Worm (Caenorhabditis elegans) whole organism, L4 larva: ENCODE data around the gene sde-2.

Source experiments
- D1046.2 ChIP-seq: fragments of 200-800 bp; sonication (Bioruptor generic); IDR thresholded peaks from 2 replicates; pipeline ENCODE4 v1.3.6; 2022; ENCODE audit warnings: missing genetic modification characterization, missing compliant biosample characterization
- F10B5.3 ChIP-seq: sonication (generic microtip); optimal IDR thresholded peaks from 2 replicates; lab custom pipeline; 2016; ENCODE audit warnings: mild to moderate bottlenecking, missing genetic modification characterization, missing compliant biosample characterization
- F37D6.2 ChIP-seq: sonication (generic microtip); optimal IDR thresholded peaks from 2 replicates; lab custom pipeline; 2016; ENCODE audit warnings: mild to moderate bottlenecking, missing genetic modification characterization, missing compliant biosample characterization
- F44E2.7 ChIP-seq: fragments of 200-800 bp; sonication (Bioruptor generic); IDR thresholded peaks from 2 replicates; pipeline ENCODE4 v2.1.2; 2022; ENCODE audit warnings: missing genetic modification characterization, missing compliant biosample characterization
- F49E8.2 ChIP-seq: sonication (generic microtip); optimal IDR thresholded peaks from 2 replicates; lab custom pipeline; 2016; ENCODE audit warnings: missing compliant biosample characterization, mild to moderate bottlenecking, missing genetic modification characterization, borderline replicate concordance
- T20F7.1 ChIP-seq: fragments of 200-800 bp; sonication (Bioruptor generic); optimal IDR thresholded peaks from 2 replicates; lab custom pipeline; 2018; ENCODE audit warnings: mild to moderate bottlenecking, missing genetic modification characterization, missing compliant biosample characterization
- T26A8.4 ChIP-seq: fragments of 200-800 bp; sonication (Bioruptor generic); IDR thresholded peaks from 2 replicates; pipeline ENCODE4 v1.3.6; 2022; ENCODE audit warnings: missing genetic modification characterization, missing compliant biosample characterization
- Y105C5A.15 ChIP-seq: fragments of 200-800 bp; sonication (Bioruptor generic); IDR thresholded peaks from 2 replicates; pipeline ENCODE4 v1.3.6; 2022; ENCODE audit warnings: missing genetic modification characterization, missing compliant biosample characterization
- Y5F2A.4 ChIP-seq: fragments of 200-800 bp; sonication (Bioruptor generic); optimal IDR thresholded peaks from 2 replicates; lab custom pipeline; 2018; ENCODE audit warnings: mild to moderate bottlenecking, missing genetic modification characterization, missing compliant biosample characterization
- Y75B8A.6 ChIP-seq: fragments of 200-800 bp; sonication (Bioruptor generic); IDR thresholded peaks from 2 replicates; pipeline ENCODE4 v1.3.6; 2022; ENCODE audit warnings: missing genetic modification reagents, missing genetic modification characterization, missing compliant biosample characterization
- aha-1 ChIP-seq: fragments of 150-350 bp; peaks from one replicate; lab custom pipeline; 2014; ENCODE audit warnings: missing biosample characterization, missing genetic modification characterization
- aly-2 ChIP-seq: sonication (generic microtip); optimal IDR thresholded peaks from 2 replicates; lab custom pipeline; 2018; ENCODE audit warnings: missing biosample characterization, missing genetic modification characterization
- ama-1 ChIP-seq: fragments of 150-350 bp; optimal IDR thresholded peaks from 2 replicates; lab custom pipeline; 2014; ENCODE audit warnings: inconsistent platforms, mixed read lengths
- attf-4 ChIP-seq: sonication (generic microtip); optimal IDR thresholded peaks from 3 replicates; lab custom pipeline; 2017; ENCODE audit warnings: missing biosample characterization, missing genetic modification characterization
- ceh-62 ChIP-seq: sonication (generic microtip); optimal IDR thresholded peaks from 2 replicates; lab custom pipeline; 2017; ENCODE audit warnings: missing biosample characterization, missing genetic modification characterization
- daf-12 ChIP-seq: fragments of 150-350 bp; optimal IDR thresholded peaks from 2 replicates; lab custom pipeline; 2014; ENCODE audit warnings: missing biosample characterization, missing genetic modification reagents, missing genetic modification characterization
- dpl-1 ChIP-seq: fragments of 150-350 bp; optimal IDR thresholded peaks from 2 replicates; lab custom pipeline; 2014; ENCODE audit warnings: missing biosample characterization, missing genetic modification reagents, missing genetic modification characterization
- dve-1 ChIP-seq: sonication (generic microtip); optimal IDR thresholded peaks from 2 replicates; lab custom pipeline; 2017; ENCODE audit warnings: antibody characterized with exemption, mild to moderate bottlenecking, missing genetic modification characterization, missing compliant biosample characterization; ENCODE audit not compliant: insufficient read depth
- fkh-10 ChIP-seq: fragments of 150-350 bp; optimal IDR thresholded peaks from 2 replicates; lab custom pipeline; 2014; ENCODE audit warnings: missing biosample characterization, missing genetic modification reagents, missing genetic modification characterization
- fos-1 ChIP-seq: fragments of 150-350 bp; optimal IDR thresholded peaks from 2 replicates; lab custom pipeline; 2014; ENCODE audit warnings: missing biosample characterization, missing genetic modification characterization
- hif-1 ChIP-seq, 2 experiments: sonication (generic microtip); optimal IDR thresholded peaks; 2 replicates each; lab custom pipeline; 2016 to 2017; ENCODE audit warnings: missing compliant biosample characterization in 2 of 2, missing genetic modification characterization in 2 of 2, missing genetic modification reagents in 2 of 2, missing genotype in 2 of 2, mild to moderate bottlenecking in 1 of 2
- hlh-11 ChIP-seq: fragments of 200-800 bp; sonication (Bioruptor generic); optimal IDR thresholded peaks from 2 replicates; lab custom pipeline; 2018; ENCODE audit warnings: mild to moderate bottlenecking, missing genetic modification characterization, missing compliant biosample characterization
- lim-7 ChIP-seq: fragments of 200-800 bp; sonication (Bioruptor generic); IDR thresholded peaks from 2 replicates; pipeline ENCODE4 v1.3.6; 2022; ENCODE audit warnings: missing genetic modification characterization, missing compliant biosample characterization
- lin-1 ChIP-seq: fragments of 200-800 bp; sonication (Bioruptor generic); IDR thresholded peaks from 2 replicates; pipeline ENCODE4 v1.3.6; 2022; ENCODE audit warnings: missing genetic modification reagents, missing genetic modification characterization, missing compliant biosample characterization
- lin-13 ChIP-seq: fragments of 150-350 bp; optimal IDR thresholded peaks from 2 replicates; lab custom pipeline; 2014; ENCODE audit warnings: missing biosample characterization, missing genetic modification reagents, missing genetic modification characterization
- lin-15B ChIP-seq: fragments of 150-350 bp; sonication (generic microtip); optimal IDR thresholded peaks from 3 replicates; lab custom pipeline; 2014; ENCODE audit warnings: missing biosample characterization, missing genetic modification characterization
- lin-38 ChIP-seq: fragments of 200-800 bp; sonication (Bioruptor generic); IDR thresholded peaks from 2 replicates; pipeline ENCODE4 v1.3.6; 2022; ENCODE audit warnings: missing genetic modification reagents, missing genetic modification characterization, missing compliant biosample characterization
- lsy-2 ChIP-seq, 2 experiments: fragments of 150-350 bp in 1 of 2; sonication (generic microtip) in 1 of 2; optimal IDR thresholded peaks; 2 replicates each; lab custom pipeline; 2014 to 2017; ENCODE audit warnings: missing biosample characterization in 2 of 2, missing genetic modification characterization in 2 of 2
- madf-5 ChIP-seq, 2 experiments: fragments of 200-800 bp; sonication (Bioruptor generic); IDR thresholded peaks; 2 replicates each; pipeline ENCODE4 v1.3.6; 2022; ENCODE audit warnings: missing compliant biosample characterization in 2 of 2, missing genetic modification characterization in 2 of 2
- madf-9 ChIP-seq: fragments of 200-800 bp; sonication (Bioruptor generic); conservative IDR thresholded peaks from 2 replicates; pipeline ENCODE4 v1.3.6; 2022; ENCODE audit warnings: missing genetic modification reagents, missing genetic modification characterization, missing compliant biosample characterization
- mdl-1 ChIP-seq, 2 experiments: fragments of 150-350 bp in 1 of 2; sonication (generic microtip) in 1 of 2; optimal IDR thresholded peaks; 2 replicates each; lab custom pipeline; 2014 to 2017; ENCODE audit warnings: missing biosample characterization in 2 of 2, missing genetic modification characterization in 2 of 2
- mdt-29 ChIP-seq: fragments of 200-800 bp; sonication (Bioruptor generic); IDR thresholded peaks from 2 replicates; pipeline ENCODE4 v1.3.6; 2022; ENCODE audit warnings: missing genetic modification reagents, missing genetic modification characterization, missing compliant biosample characterization
- mes-2 ChIP-seq: sonication (generic microtip); optimal IDR thresholded peaks from 2 replicates; lab custom pipeline; 2016; ENCODE audit warnings: missing genotype, mild to moderate bottlenecking, missing genetic modification characterization, missing compliant biosample characterization; ENCODE audit not compliant: poor library complexity, severe bottlenecking
- mxl-2 ChIP-seq: fragments of 200-800 bp; sonication (Bioruptor generic); conservative IDR thresholded peaks from 2 replicates; pipeline ENCODE4 v1.3.6; 2022; ENCODE audit warnings: missing genetic modification reagents, missing genetic modification characterization, missing compliant biosample characterization
- nhr-102 ChIP-seq: sonication (generic microtip); optimal IDR thresholded peaks from 2 replicates; lab custom pipeline; 2016; ENCODE audit warnings: mild to moderate bottlenecking, missing genetic modification characterization, moderate library complexity, missing compliant biosample characterization
- nhr-111 ChIP-seq: fragments of 200-800 bp; sonication (Bioruptor generic); optimal IDR thresholded peaks from 2 replicates; lab custom pipeline; 2018; ENCODE audit warnings: mild to moderate bottlenecking, missing genetic modification characterization, missing compliant biosample characterization
- nhr-237 ChIP-seq: sonication (generic microtip); optimal IDR thresholded peaks from 2 replicates; lab custom pipeline; 2017; ENCODE audit warnings: missing biosample characterization, missing genetic modification characterization
- nhr-41 ChIP-seq: fragments of 200-800 bp; sonication (Bioruptor generic); IDR thresholded peaks from 2 replicates; pipeline ENCODE4 v1.3.6; 2022; ENCODE audit warnings: missing genetic modification reagents, missing genetic modification characterization, missing compliant biosample characterization
- nhr-42 ChIP-seq: fragments of 200-800 bp; sonication (Bioruptor generic); IDR thresholded peaks from 2 replicates; pipeline ENCODE4 v1.3.6; 2022; ENCODE audit warnings: missing genetic modification characterization, missing compliant biosample characterization
- pha-4 ChIP-seq, 2 experiments: fragments of 150-350 bp in 1 of 2; fragments of 200-800 bp in 1 of 2; sonication (Bioruptor generic) in 1 of 2; IDR thresholded peaks in 1 of 2; optimal IDR thresholded peaks in 1 of 2; 2 replicates each; pipeline versions ENCODE4 v1.3.6 to Lab custom; 2014 to 2022; ENCODE audit warnings: missing genetic modification characterization in 2 of 2, missing genetic modification reagents in 2 of 2, missing biosample characterization in 1 of 2, missing compliant biosample characterization in 1 of 2
- saeg-2 ChIP-seq: fragments of 200-800 bp; sonication (Bioruptor generic); IDR thresholded peaks from 2 replicates; pipeline ENCODE4 v1.3.6; 2022; ENCODE audit warnings: missing genetic modification reagents, missing genetic modification characterization, missing compliant biosample characterization
- set-16 ChIP-seq: fragments of 200-800 bp; sonication (Bioruptor generic); IDR thresholded peaks from 2 replicates; pipeline ENCODE4 v1.3.6; 2022; ENCODE audit warnings: missing genetic modification reagents, missing genetic modification characterization, missing compliant biosample characterization
- snpc-4 ChIP-seq: fragments of 150-350 bp; optimal IDR thresholded peaks from 2 replicates; lab custom pipeline; 2014; ENCODE audit warnings: missing biosample characterization, missing genetic modification characterization
- spr-3 ChIP-seq: fragments of 200-800 bp; sonication (Bioruptor generic); optimal IDR thresholded peaks from 2 replicates; lab custom pipeline; 2018; ENCODE audit warnings: mild to moderate bottlenecking, missing genetic modification characterization, missing compliant biosample characterization
- tag-97 ChIP-seq: fragments of 200-800 bp; sonication (Bioruptor generic); IDR thresholded peaks from 2 replicates; pipeline ENCODE4 v1.3.6; 2022; ENCODE audit warnings: missing genetic modification characterization, missing compliant biosample characterization
- unc-130 ChIP-seq: sonication (generic microtip); optimal IDR thresholded peaks from 2 replicates; lab custom pipeline; 2016; ENCODE audit warnings: missing genetic modification reagents, missing genetic modification characterization, missing compliant biosample characterization
- vab-7 ChIP-seq: fragments of 200-800 bp; sonication (Bioruptor generic); IDR thresholded peaks from 2 replicates; pipeline ENCODE4 v1.3.6; 2022; ENCODE audit warnings: missing genetic modification reagents, missing genetic modification characterization, missing compliant biosample characterization
- zfp-2 ChIP-seq: sonication (generic microtip); optimal IDR thresholded peaks from 2 replicates; lab custom pipeline; 2016; ENCODE audit warnings: mild to moderate bottlenecking, missing genetic modification characterization, missing compliant biosample characterization
- zfp-3 ChIP-seq: fragments of 200-800 bp; sonication (Bioruptor generic); conservative IDR thresholded peaks from 2 replicates; pipeline ENCODE4 v1.3.6; 2022; ENCODE audit warnings: missing genetic modification reagents, missing genetic modification characterization, missing compliant biosample characterization
- zip-2 ChIP-seq: fragments of 150-350 bp; optimal IDR thresholded peaks from 2 replicates; lab custom pipeline; 2014; ENCODE audit warnings: missing biosample characterization, missing genetic modification characterization
- ztf-11 ChIP-seq: fragments of 150-350 bp; optimal IDR thresholded peaks from 2 replicates; lab custom pipeline; 2014; ENCODE audit warnings: missing biosample characterization, missing genetic modification characterization

The sde-2 gene

DNA sequence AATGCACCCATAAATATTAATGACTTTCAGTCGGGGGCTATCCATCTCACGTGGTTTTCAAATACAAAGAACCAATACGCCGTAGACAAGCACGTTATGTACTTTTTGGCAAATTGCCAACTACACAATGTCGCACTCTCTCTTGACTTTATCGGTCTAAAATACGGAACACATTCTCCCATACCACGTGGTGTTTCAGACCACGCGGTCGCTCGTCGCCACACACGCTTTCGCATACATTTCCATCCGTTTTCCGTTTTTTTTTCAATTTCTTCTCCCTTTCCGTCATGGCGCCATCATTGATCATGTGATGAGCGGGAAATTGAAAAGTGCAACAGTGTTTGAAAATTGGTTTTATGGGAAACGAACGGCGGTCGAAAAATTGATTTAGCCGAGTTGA is 31.2 kb downstream of the sde-2 start (continued):
- TF ChIP-seq dpl-1 (GFP tag; lab: Kevin White, UChicago) = peak; percentile 63
- peak; percentile 95 for TF ChIP-seq dve-1
- TF ChIP-seq pha-4 (GFP tag; IDR thresholded peaks at IDR 0.05; lab: Robert Waterston, UW) = peak; percentile 68
- TF ChIP-seq pha-4 (tag; optimal IDR thresholded peaks at IDR 0.05; lab: Kevin White, UChicago) = no peak
- peak; percentile 64 to 84 for TF ChIP-seq lsy-2 (tag; optimal IDR thresholded peaks at IDR 0.05; lab: Kevin White, UChicago)
- no peak for TF ChIP-seq attf-4 (tag; lab: Kevin White, UChicago)
- TF ChIP-seq mdt-29 = peak; percentile 96
- peak; percentile 47; the same call in 1 of the 2 replicates for TF ChIP-seq set-16 (GFP tag; lab: Robert Waterston, UW)
- peak; percentile 67 to 82 for TF ChIP-seq hif-1 (tag; optimal IDR thresholded peaks at IDR 0.05; lab: Kevin White, UChicago)
- TF ChIP-seq lin-38 = peak; percentile 43
- 0 out of 2 replicates have a peak, but pooled peaks have one; percentile 36 for TF ChIP-seq Y75B8A.6 (GFP tag; lab: Robert Waterston, UW)
- peak; percentile 84 for TF ChIP-seq D1046.2 (GFP tag; lab: Robert Waterston, UW)
- TF ChIP-seq T26A8.4 = peak; percentile 68
- peak; percentile 32 for TF ChIP-seq F37D6.2 (tag; lab: Kevin White, UChicago)
- TF ChIP-seq nhr-41 = no peak
- TF ChIP-seq nhr-111 (GFP tag; lab: Kevin White, UChicago) = no peak
- TF ChIP-seq F49E8.2 (tag; lab: Kevin White, UChicago) = no peak
- no peak for TF ChIP-seq nhr-237 (tag; lab: Kevin White, UChicago)
- TF ChIP-seq hlh-11 (tag; lab: Kevin White, UChicago) = peak; percentile 99
- TF ChIP-seq mdl-1 (tag; optimal IDR thresholded peaks at IDR 0.05; lab: Kevin White, UChicago) = peak; percentile 90 to 98
- no peak for TF ChIP-seq F44E2.7 (GFP tag; lab: Robert Waterston, UW)
- TF ChIP-seq lin-1 (GFP tag; lab: Robert Waterston, UW) = peak; percentile 93
- no peak for TF ChIP-seq zfp-2 (tag; lab: Kevin White, UChicago)
- no peak for TF ChIP-seq fkh-10 (GFP tag; lab: Kevin White, UChicago)
- no peak for TF ChIP-seq Y5F2A.4 (GFP tag; lab: Kevin White, UChicago)
- peak; percentile 62 for TF ChIP-seq mes-2
- TF ChIP-seq lin-13 (GFP tag; lab: Kevin White, UChicago) = no peak
- TF ChIP-seq saeg-2 (GFP tag; lab: Robert Waterston, UW) = peak; percentile 93
- no peak for TF ChIP-seq F10B5.3 (tag; lab: Kevin White, UChicago)
- TF ChIP-seq T20F7.1 (GFP tag; lab: Kevin White, UChicago) = peak; percentile 51
- TF ChIP-seq nhr-102 (tag; lab: Kevin White, UChicago) = peak; percentile 91
- TF ChIP-seq madf-9 (GFP tag; lab: Robert Waterston, UW) = peak; percentile 64
- TF ChIP-seq ceh-62 (tag; lab: Kevin White, UChicago) = no peak
- TF ChIP-seq mxl-2 = no peak; the same call in 1 of the 2 replicates
- TF ChIP-seq aly-2 (tag; lab: Kevin White, UChicago) = no peak
- TF ChIP-seq daf-12 (tag; lab: Kevin White, UChicago) = no peak
- peak; percentile 100 for TF ChIP-seq aha-1 (tag; lab: Kevin White, UChicago)
- TF ChIP-seq ama-1 (lab: Kevin White, UChicago) = no peak
- peak; percentile 63; the same call in 1 of the 2 replicates for TF ChIP-seq vab-7 (GFP tag; lab: Robert Waterston, UW)
- no peak for TF ChIP-seq lin-15B (tag; lab: Kevin White, UChicago)
- TF ChIP-seq fos-1 (tag; lab: Kevin White, UChicago) = peak; percentile 69
- TF ChIP-seq zip-2 (tag; lab: Kevin White, UChicago) = no peak
- TF ChIP-seq zfp-3 (GFP tag; lab: Robert Waterston, UW) = no peak; the same call in none of the 2 replicates
- TF ChIP-seq nhr-42 = 0 out of 2 replicates have a peak, but pooled peaks have one; percentile 59
- TF ChIP-seq unc-130 = no peak
- TF ChIP-seq ztf-11 (tag; lab: Kevin White, UChicago) = no peak
- no peak for TF ChIP-seq Y105C5A.15 (GFP tag; lab: Robert Waterston, UW)
- peak in 1 of 2 experiments; percentile 41; a peak in 1 of 4 replicates for TF ChIP-seq madf-5 (GFP tag; IDR thresholded peaks at IDR 0.05; lab: Robert Waterston, UW)
- no peak for TF ChIP-seq snpc-4
- TF ChIP-seq tag-97 (GFP tag; lab: Robert Waterston, UW) = no peak
- peak; percentile 21 for TF ChIP-seq spr-3 (GFP tag; lab: Kevin White, UChicago)
- no peak for TF ChIP-seq lim-7
